Worm (Caenorhabditis elegans): Measurements from ENCODE around the gene del-10.

- no peak for TF ChIP-seq him-1 (tag; optimal IDR thresholded peaks at IDR 0.05)
- no peak for TF ChIP-seq W03F9.2 (tag; optimal IDR thresholded peaks at IDR 0.05)
Observed at ce11 chrII:6520103-6520502, 38.2 kb upstream of the del-10 start.
